Worm (Caenorhabditis elegans) whole organism, L1 larva: ENCODE results near the gene ahsa-1.

ENCODE experiments used
- fos-1 ChIP-seq: fragments of 150-350 bp; optimal IDR thresholded peaks from 2 replicates; lab custom pipeline; 2014; ENCODE audit warnings: missing biosample characterization, missing genetic modification characterization
- lin-13 ChIP-seq: fragments of 150-350 bp; optimal IDR thresholded peaks from 2 replicates; lab custom pipeline; 2014; ENCODE audit warnings: missing biosample characterization, missing genetic modification reagents, missing genetic modification characterization
- lin-15B ChIP-seq: fragments of 150-350 bp; sonication (generic microtip); optimal IDR thresholded peaks from 3 replicates; lab custom pipeline; 2014; ENCODE audit warnings: missing biosample characterization, missing genetic modification characterization
- lin-39 ChIP-seq: fragments of 150-350 bp; optimal IDR thresholded peaks from 2 replicates; lab custom pipeline; 2014; ENCODE audit warnings: missing biosample characterization, missing genetic modification reagents, missing genetic modification characterization
- nhr-11 ChIP-seq: fragments of 150-350 bp; optimal IDR thresholded peaks from 2 replicates; lab custom pipeline; 2014; ENCODE audit warnings: missing biosample characterization, missing genetic modification characterization
- nhr-47 ChIP-seq: sonication (generic microtip); optimal IDR thresholded peaks from 2 replicates; lab custom pipeline; 2016; ENCODE audit warnings: mild to moderate bottlenecking, missing genetic modification characterization, moderate library complexity, missing compliant biosample characterization
- tbx-2 ChIP-seq: sonication (generic microtip); optimal IDR thresholded peaks from 2 replicates; lab custom pipeline; 2016; ENCODE audit warnings: missing genetic modification characterization, missing compliant biosample characterization
- unc-130 ChIP-seq: fragments of 150-350 bp; optimal IDR thresholded peaks from 2 replicates; lab custom pipeline; 2017; ENCODE audit warnings: missing biosample characterization, missing genetic modification characterization, inconsistent platforms

ce11 chrV:15078560-15078959, 6.6 kb downstream of the ahsa-1 start:
- no peak for TF ChIP-seq lin-13
- TF ChIP-seq nhr-11 (tag; lab: Kevin White, UChicago), result no peak
- TF ChIP-seq tbx-2 (tag; lab: Kevin White, UChicago), result no peak
- TF ChIP-seq nhr-47 (tag; lab: Kevin White, UChicago), result no peak
- TF ChIP-seq lin-39 (tag; lab: Kevin White, UChicago), result no peak
- no peak for TF ChIP-seq fos-1 (tag; lab: Kevin White, UChicago)
- no peak for TF ChIP-seq unc-130
- TF ChIP-seq lin-15B (tag; lab: Kevin White, UChicago), result no peak
